Fruit fly (Drosophila melanogaster) whole organism, adult: Measurements from ENCODE around the gene Oatp33Eb.
A peak's percentile ranks its signal among the peaks of the same experiment; 100 is the strongest.

Experiments
- CG11617 ChIP-seq: fragments of 200-800 bp; sonication (Bioruptor generic); optimal IDR thresholded peaks from 2 replicates; lab custom pipeline; 2017; ENCODE audit warnings: mild to moderate bottlenecking, missing biosample characterization, missing genetic modification reagents, missing genetic modification characterization
- CG12768 ChIP-seq: fragments of 200-800 bp; sonication (Bioruptor generic); optimal IDR thresholded peaks from 2 replicates; lab custom pipeline; 2017; ENCODE audit warnings: missing biosample characterization, missing genetic modification characterization, mild to moderate bottlenecking, moderate library complexity, missing genetic modification reagents
- CG14711 ChIP-seq: fragments of 200-800 bp; sonication (Bioruptor generic); optimal IDR thresholded peaks from 2 replicates; lab custom pipeline; 2018; ENCODE audit warnings: missing biosample characterization, mild to moderate bottlenecking, missing genetic modification characterization, moderate library complexity
- CG1620 ChIP-seq: fragments of 200-800 bp; sonication (Bioruptor generic); optimal IDR thresholded peaks from 2 replicates; lab custom pipeline; 2016; ENCODE audit warnings: missing biosample characterization, missing genetic modification characterization
- CG33017 ChIP-seq: fragments of 200-800 bp; sonication (Bioruptor generic); optimal IDR thresholded peaks from 2 replicates; lab custom pipeline; 2018; ENCODE audit warnings: missing biosample characterization, mild to moderate bottlenecking, missing genetic modification characterization, moderate library complexity
- CG5204 ChIP-seq: fragments of 200-800 bp; sonication (Bioruptor generic); optimal IDR thresholded peaks from 2 replicates; lab custom pipeline; 2016; ENCODE audit warnings: missing biosample characterization, missing genetic modification characterization
- CG7045 ChIP-seq: fragments of 200-800 bp; sonication (Bioruptor generic); optimal IDR thresholded peaks from 2 replicates; lab custom pipeline; 2017; ENCODE audit warnings: missing biosample characterization, mild to moderate bottlenecking, missing genetic modification characterization
- CG7101 ChIP-seq: fragments of 200-800 bp; sonication (Bioruptor generic); optimal IDR thresholded peaks from 2 replicates; lab custom pipeline; 2018; ENCODE audit warnings: missing biosample characterization, mild to moderate bottlenecking, missing genetic modification characterization, moderate library complexity
- Clk ChIP-seq: fragments of 200-800 bp; sonication (Bioruptor generic); optimal IDR thresholded peaks from 2 replicates; lab custom pipeline; 2017; ENCODE audit warnings: missing biosample characterization, missing genetic modification characterization
- Crg-1 ChIP-seq: fragments of 200-800 bp; sonication (Bioruptor generic); optimal IDR thresholded peaks from 2 replicates; lab custom pipeline; 2016; ENCODE audit warnings: missing biosample characterization, missing genetic modification characterization
- Hr96 ChIP-seq: fragments of 200-800 bp; sonication (Bioruptor generic); optimal IDR thresholded peaks from 2 replicates; lab custom pipeline; 2016; ENCODE audit warnings: missing biosample characterization, missing genetic modification characterization
- Mnt ChIP-seq: fragments of 200-800 bp; sonication (Bioruptor generic); optimal IDR thresholded peaks from 2 replicates; lab custom pipeline; 2016; ENCODE audit warnings: missing biosample characterization, mild to moderate bottlenecking, missing genetic modification characterization
- bab1 ChIP-seq: fragments of 200-800 bp; sonication (Bioruptor generic); optimal IDR thresholded peaks from 3 replicates; lab custom pipeline; 2019; ENCODE audit warnings: missing biosample characterization, mild to moderate bottlenecking, missing genetic modification characterization, moderate library complexity
- cic ChIP-seq: fragments of 200-800 bp; sonication (Bioruptor generic); optimal IDR thresholded peaks from 2 replicates; lab custom pipeline; 2017; ENCODE audit warnings: missing biosample characterization, mild to moderate bottlenecking, missing genetic modification characterization, moderate library complexity
- cnc ChIP-seq, 2 experiments: fragments of >200 bp; optimal IDR thresholded peaks; 2 replicates each; lab custom pipeline; 2017
- kay ChIP-seq: fragments of 200-800 bp; sonication (Bioruptor generic); peaks from one replicate; lab custom pipeline; 2016; ENCODE audit warnings: missing biosample characterization, missing genetic modification characterization, borderline replicate concordance
- ovo ChIP-seq: fragments of 200-800 bp; sonication (Bioruptor generic); optimal IDR thresholded peaks from 2 replicates; lab custom pipeline; 2016; ENCODE audit warnings: missing biosample characterization, missing genetic modification characterization
- pad ChIP-seq: fragments of 200-800 bp; sonication (Bioruptor generic); optimal IDR thresholded peaks from 3 replicates; lab custom pipeline; 2017; ENCODE audit warnings: missing biosample characterization, missing genetic modification characterization, mild to moderate bottlenecking, moderate library complexity, missing genetic modification reagents
- tj ChIP-seq: fragments of 200-800 bp; sonication (Bioruptor generic); optimal IDR thresholded peaks from 3 replicates; lab custom pipeline; 2017; ENCODE audit warnings: missing biosample characterization, mild to moderate bottlenecking, missing genetic modification characterization, moderate library complexity
- toe ChIP-seq: fragments of 200-800 bp; sonication (Bioruptor generic); optimal IDR thresholded peaks from 2 replicates; lab custom pipeline; 2016; ENCODE audit warnings: missing biosample characterization, missing genetic modification characterization

Gene Oatp33Eb

dm6 chr2L:12459191-12459590 is 10.9 kb downstream of the Oatp33Eb start:
- TF ChIP-seq kay (GFP tag; lab: Kevin White, UChicago): peak; percentile 76
- TF ChIP-seq bab1 (GFP tag; lab: Kevin White, UChicago): no peak

- TF ChIP-seq ovo (GFP tag; lab: Kevin White, UChicago) (no peak), Mnt (no peak), CG5204 (GFP tag; lab: Kevin White, UChicago) (no peak), Hr96 (GFP tag; lab: Kevin White, UChicago) (no peak), pad (GFP tag; lab: Kevin White, UChicago) (no peak), cic (no peak), bab1 (GFP tag; lab: Kevin White, UChicago) (no peak), kay (GFP tag; lab: Kevin White, UChicago) (no peak), CG12768 (GFP tag; lab: Kevin White, UChicago) (no peak), toe (GFP tag; lab: Kevin White, UChicago) (no peak), CG11617 (GFP tag; lab: Kevin White, UChicago) (no peak)
Measured at dm6 chr2L:12459841-12460240, 11.6 kb downstream of the Oatp33Eb start.

- TF ChIP-seq Hr96 (GFP tag; lab: Kevin White, UChicago) (peak; percentile 50), CG7101 (tag; lab: Kevin White, UChicago) (peak; percentile 82), CG5204 (GFP tag; lab: Kevin White, UChicago) (peak; percentile 67), pad (GFP tag; lab: Kevin White, UChicago) (peak; percentile 66), CG7045 (peak; percentile 77), toe (GFP tag; lab: Kevin White, UChicago) (peak; percentile 34), bab1 (GFP tag; lab: Kevin White, UChicago) (peak; percentile 44), Clk (GFP tag; lab: Kevin White, UChicago) (peak; percentile 4), Mnt (peak; percentile 70), CG33017 (tag; lab: Kevin White, UChicago) (peak; percentile 84), kay (GFP tag; lab: Kevin White, UChicago) (peak; percentile 97), ovo (GFP tag; lab: Kevin White, UChicago) (peak; percentile 83), cnc (optimal IDR thresholded peaks at IDR 0.05; lab: Kevin White, UChicago) (no peak), CG11617 (GFP tag; lab: Kevin White, UChicago) (peak; percentile 67), tj (no peak), cic (peak; percentile 82), CG14711 (tag; lab: Kevin White, UChicago) (peak; percentile 61), CG12768 (GFP tag; lab: Kevin White, UChicago) (peak; percentile 89), CG1620 (GFP tag; lab: Kevin White, UChicago) (peak; percentile 53), Crg-1 (GFP tag; lab: Kevin White, UChicago) (peak; percentile 89)
Measured at dm6 chr2L:12460767-12461739, 12.8 kb downstream of the Oatp33Eb start.

- TF ChIP-seq CG33017 (tag; lab: Kevin White, UChicago): peak; percentile 24
- TF ChIP-seq CG12768 (GFP tag; lab: Kevin White, UChicago): no peak
- no peak for TF ChIP-seq CG5204 (GFP tag; lab: Kevin White, UChicago)
- TF ChIP-seq bab1 (GFP tag; lab: Kevin White, UChicago): no peak
- peak; percentile 10 for TF ChIP-seq CG11617 (GFP tag; lab: Kevin White, UChicago)
- no peak for TF ChIP-seq kay (GFP tag; lab: Kevin White, UChicago)
- TF ChIP-seq tj: no peak
- peak; percentile 41 for TF ChIP-seq Mnt
- TF ChIP-seq CG7045: no peak
- TF ChIP-seq CG1620 (GFP tag; lab: Kevin White, UChicago): no peak
- peak; percentile 65 for TF ChIP-seq cic
- TF ChIP-seq pad (GFP tag; lab: Kevin White, UChicago): peak; percentile 33
- no peak for TF ChIP-seq Clk (GFP tag; lab: Kevin White, UChicago)
- TF ChIP-seq Crg-1 (GFP tag; lab: Kevin White, UChicago): peak; percentile 26
- TF ChIP-seq toe (GFP tag; lab: Kevin White, UChicago): no peak
- no peak for TF ChIP-seq Hr96 (GFP tag; lab: Kevin White, UChicago)
- TF ChIP-seq CG14711 (tag; lab: Kevin White, UChicago): peak; percentile 42
- TF ChIP-seq cnc (optimal IDR thresholded peaks at IDR 0.05; lab: Kevin White, UChicago): no peak
- peak; percentile 53 for TF ChIP-seq CG7101 (tag; lab: Kevin White, UChicago)
- peak; percentile 51 for TF ChIP-seq ovo (GFP tag; lab: Kevin White, UChicago)
Measured at dm6 chr2L:12463037-12463436, 14.8 kb downstream of the Oatp33Eb start.

- TF ChIP-seq cic (peak; percentile 74), tj (peak; percentile 43), CG1620 (GFP tag; lab: Kevin White, UChicago) (no peak), bab1 (GFP tag; lab: Kevin White, UChicago) (no peak), CG11617 (GFP tag; lab: Kevin White, UChicago) (no peak), Hr96 (GFP tag; lab: Kevin White, UChicago) (no peak), CG12768 (GFP tag; lab: Kevin White, UChicago) (peak; percentile 57), Mnt (peak; percentile 55)
Measured at dm6 chr2L:12464065-12464464, 15.8 kb downstream of the Oatp33Eb start.
